Worm (Caenorhabditis elegans) whole organism, mixed stage, embryonic: ENCODE results near the gene mltn-13.

Experiments used
- M03D4.4 ChIP-seq: sonication (generic microtip); optimal IDR thresholded peaks from 2 replicates; lab custom pipeline; 2017; ENCODE audit warnings: mild to moderate bottlenecking, missing genetic modification characterization, missing compliant biosample characterization
- bed-3 ChIP-seq: fragments of 200-800 bp; sonication (Bioruptor generic); optimal IDR thresholded peaks from 3 replicates; lab custom pipeline; 2018; ENCODE audit warnings: mild to moderate bottlenecking, missing genetic modification characterization, moderate library complexity, missing compliant biosample characterization
- blmp-1 ChIP-seq: fragments of 150-350 bp; optimal IDR thresholded peaks from 2 replicates; lab custom pipeline; 2014; ENCODE audit warnings: missing biosample characterization, missing genetic modification characterization
- ceh-39 ChIP-seq: fragments of 150-350 bp; optimal IDR thresholded peaks from 2 replicates; lab custom pipeline; 2014; ENCODE audit warnings: missing biosample characterization, missing genetic modification characterization
- ceh-43 ChIP-seq: fragments of 200-800 bp; sonication (Bioruptor generic); optimal IDR thresholded peaks from 2 replicates; lab custom pipeline; 2018; ENCODE audit warnings: mild to moderate bottlenecking, missing genetic modification characterization, moderate library complexity, missing compliant biosample characterization
- ceh-83 ChIP-seq: fragments of 200-800 bp; sonication (Bioruptor generic); optimal IDR thresholded peaks from 2 replicates; lab custom pipeline; 2018; ENCODE audit warnings: mild to moderate bottlenecking, missing genetic modification characterization, missing compliant biosample characterization
- ces-1 ChIP-seq: fragments of 150-350 bp; optimal IDR thresholded peaks from 2 replicates; lab custom pipeline; 2014; ENCODE audit warnings: missing biosample characterization, missing genetic modification reagents, missing genetic modification characterization
- cnd-1 ChIP-seq: fragments of 200-800 bp; sonication (Bioruptor generic); optimal IDR thresholded peaks from 2 replicates; lab custom pipeline; 2018; ENCODE audit warnings: mild to moderate bottlenecking, missing genetic modification characterization, missing compliant biosample characterization
- drap-1 ChIP-seq: fragments of 200-800 bp; sonication (Bioruptor generic); optimal IDR thresholded peaks from 3 replicates; lab custom pipeline; 2018; ENCODE audit warnings: mild to moderate bottlenecking, missing genetic modification characterization, missing compliant biosample characterization
- elt-1 ChIP-seq: sonication (generic microtip); optimal IDR thresholded peaks from 2 replicates; lab custom pipeline; 2017; ENCODE audit warnings: missing genetic modification characterization, mild to moderate bottlenecking, missing compliant biosample characterization, antibody characterized with exemption, moderate library complexity, borderline replicate concordance; ENCODE audit not compliant: insufficient read depth
- elt-3 ChIP-seq: fragments of 150-350 bp; optimal IDR thresholded peaks from 2 replicates; lab custom pipeline; 2014; ENCODE audit warnings: missing biosample characterization, missing genetic modification characterization
- flh-1 ChIP-seq: fragments of 200-800 bp; sonication (Bioruptor generic); optimal IDR thresholded peaks from 2 replicates; lab custom pipeline; 2018; ENCODE audit warnings: mild to moderate bottlenecking, missing genetic modification characterization, moderate library complexity, missing compliant biosample characterization
- ham-2 ChIP-seq: fragments of 200-800 bp; sonication (Bioruptor generic); optimal IDR thresholded peaks from 2 replicates; lab custom pipeline; 2018; ENCODE audit warnings: mild to moderate bottlenecking, missing genetic modification characterization, missing compliant biosample characterization
- hlh-1 ChIP-seq: fragments of 150-350 bp; optimal IDR thresholded peaks from 2 replicates; lab custom pipeline; 2014; ENCODE audit warnings: missing biosample characterization, missing genetic modification reagents, missing genetic modification characterization
- lin-13 ChIP-seq: fragments of 150-350 bp; optimal IDR thresholded peaks from 2 replicates; lab custom pipeline; 2014; ENCODE audit warnings: missing biosample characterization, missing genetic modification characterization
- lin-32 ChIP-seq: fragments of 200-800 bp; sonication (Bioruptor generic); optimal IDR thresholded peaks from 2 replicates; lab custom pipeline; 2018; ENCODE audit warnings: mild to moderate bottlenecking, missing genetic modification characterization, missing compliant biosample characterization
- lsy-2 ChIP-seq: fragments of 150-350 bp; optimal IDR thresholded peaks from 2 replicates; lab custom pipeline; 2014; ENCODE audit warnings: missing biosample characterization, missing genetic modification characterization
- mab-5 ChIP-seq: fragments of 150-350 bp; optimal IDR thresholded peaks from 2 replicates; lab custom pipeline; 2014; ENCODE audit warnings: missing biosample characterization, missing genetic modification characterization
- mep-1 ChIP-seq: fragments of 150-350 bp; optimal IDR thresholded peaks from 2 replicates; lab custom pipeline; 2017; ENCODE audit warnings: missing biosample characterization, missing genetic modification reagents, missing genetic modification characterization, inconsistent platforms
- mls-2 ChIP-seq: sonication (generic microtip); optimal IDR thresholded peaks from 2 replicates; lab custom pipeline; 2016; ENCODE audit warnings: mild to moderate bottlenecking, missing genetic modification characterization, moderate library complexity, missing compliant biosample characterization
- nhr-12 ChIP-seq: fragments of 150-350 bp; optimal IDR thresholded peaks from 2 replicates; lab custom pipeline; 2014; ENCODE audit warnings: missing biosample characterization, missing genetic modification characterization
- nhr-2 ChIP-seq: fragments of 150-350 bp; optimal IDR thresholded peaks from 2 replicates; lab custom pipeline; 2014; ENCODE audit warnings: missing biosample characterization, missing genetic modification characterization
- nhr-237 ChIP-seq: fragments of 150-350 bp; optimal IDR thresholded peaks from 2 replicates; lab custom pipeline; 2014; ENCODE audit warnings: missing biosample characterization, missing genetic modification characterization
- nhr-28 ChIP-seq: fragments of 150-350 bp; optimal IDR thresholded peaks from 2 replicates; lab custom pipeline; 2014; ENCODE audit warnings: missing biosample characterization, missing genetic modification characterization
- nhr-76 ChIP-seq: sonication (generic microtip); optimal IDR thresholded peaks from 2 replicates; lab custom pipeline; 2017; ENCODE audit warnings: missing biosample characterization, missing genetic modification characterization
- pha-4 ChIP-seq: fragments of 150-350 bp; optimal IDR thresholded peaks from 2 replicates; lab custom pipeline; 2018; ENCODE audit warnings: missing biosample characterization, missing genetic modification reagents, missing genetic modification characterization
- sem-2 ChIP-seq: fragments of 200-800 bp; sonication (Bioruptor generic); optimal IDR thresholded peaks from 2 replicates; lab custom pipeline; 2018; ENCODE audit warnings: mild to moderate bottlenecking, missing genetic modification characterization, missing compliant biosample characterization
- snpc-4 ChIP-seq: fragments of 150-350 bp; optimal IDR thresholded peaks from 2 replicates; lab custom pipeline; 2014; ENCODE audit warnings: missing biosample characterization, missing genetic modification characterization
- sptf-1 ChIP-seq: sonication (generic microtip); optimal IDR thresholded peaks from 2 replicates; lab custom pipeline; 2017; ENCODE audit warnings: mild to moderate bottlenecking, missing genetic modification characterization, moderate library complexity, missing compliant biosample characterization
- tbx-8 ChIP-seq: fragments of 200-800 bp; sonication (Bioruptor generic); optimal IDR thresholded peaks from 2 replicates; lab custom pipeline; 2018; ENCODE audit warnings: mild to moderate bottlenecking, missing genetic modification characterization, moderate library complexity, missing compliant biosample characterization
- unc-120 ChIP-seq: sonication (generic microtip); optimal IDR thresholded peaks from 2 replicates; lab custom pipeline; 2017; ENCODE audit warnings: missing genetic modification characterization, missing compliant biosample characterization; ENCODE audit not compliant: poor library complexity, severe bottlenecking
- unc-39 ChIP-seq: fragments of 150-350 bp; optimal IDR thresholded peaks from 2 replicates; lab custom pipeline; 2014; ENCODE audit warnings: missing biosample characterization, missing genetic modification characterization
- unc-62 ChIP-seq: fragments of 150-350 bp; optimal IDR thresholded peaks from 2 replicates; lab custom pipeline; 2014; ENCODE audit warnings: missing biosample characterization, missing genetic modification reagents, missing genetic modification characterization
- zip-8 ChIP-seq: fragments of 150-350 bp; optimal IDR thresholded peaks from 2 replicates; lab custom pipeline; 2014; ENCODE audit warnings: missing biosample characterization, missing genetic modification characterization
- ztf-11 ChIP-seq: fragments of 150-350 bp; optimal IDR thresholded peaks from 2 replicates; lab custom pipeline; 2014; ENCODE audit warnings: missing biosample characterization, missing genetic modification characterization

The mltn-13 gene

DNA sequence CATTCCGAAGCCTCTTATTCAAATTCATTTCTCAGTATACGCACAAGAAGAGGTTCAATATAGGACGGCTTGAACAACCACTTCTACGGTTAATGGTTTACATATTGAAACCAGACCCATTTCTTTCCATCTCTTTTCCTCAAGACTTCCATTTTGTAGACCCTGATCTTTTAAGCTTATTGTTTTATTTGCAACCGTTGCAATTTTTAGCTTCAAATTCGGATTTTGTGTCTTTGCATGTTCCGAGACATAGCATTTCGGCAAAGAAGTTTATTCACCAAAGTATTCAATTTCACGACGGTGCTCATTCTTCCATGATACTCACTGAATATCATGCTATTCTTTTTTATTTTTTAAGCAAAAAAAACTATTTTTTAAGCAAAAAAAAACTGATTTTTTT, 18.0 kb upstream of the mltn-13 start, which contains the start of gene nmur-3:
TSS of gene nmur-3 (plus strand) at position 301 of the 400 bp plus-strand sequence.
- TF ChIP-seq ces-1 (no peak), bed-3 (GFP tag; lab: Kevin White, UChicago) (no peak), pha-4 (tag; lab: Kevin White, UChicago) (no peak), unc-62 (GFP tag; lab: Kevin White, UChicago) (no peak), lsy-2 (tag; lab: Kevin White, UChicago) (no peak), mab-5 (tag; lab: Kevin White, UChicago) (no peak), nhr-76 (tag; lab: Kevin White, UChicago) (no peak), snpc-4 (no peak), hlh-1 (no peak), nhr-12 (tag; lab: Kevin White, UChicago) (no peak), tbx-8 (no peak), ceh-43 (GFP tag; lab: Kevin White, UChicago) (no peak), ceh-83 (GFP tag; lab: Kevin White, UChicago) (no peak)

- TF ChIP-seq ceh-39 (tag; lab: Kevin White, UChicago) (no peak), hlh-1 (no peak), unc-39 (tag; lab: Kevin White, UChicago) (no peak), mab-5 (tag; lab: Kevin White, UChicago) (no peak), ham-2 (GFP tag; lab: Kevin White, UChicago) (no peak), blmp-1 (tag; lab: Kevin White, UChicago) (no peak), cnd-1 (tag; lab: Kevin White, UChicago) (no peak), lin-13 (tag; lab: Kevin White, UChicago) (no peak), nhr-2 (tag; lab: Kevin White, UChicago) (no peak), tbx-8 (no peak), nhr-237 (tag; lab: Kevin White, UChicago) (no peak), nhr-12 (tag; lab: Kevin White, UChicago) (no peak), lin-32 (GFP tag; lab: Kevin White, UChicago) (no peak), ztf-11 (tag; lab: Kevin White, UChicago) (no peak), sem-2 (GFP tag; lab: Kevin White, UChicago) (no peak)
Observed at ce11 chrX:4464367-4464766, 16.2 kb upstream of the mltn-13 start.

DNA sequence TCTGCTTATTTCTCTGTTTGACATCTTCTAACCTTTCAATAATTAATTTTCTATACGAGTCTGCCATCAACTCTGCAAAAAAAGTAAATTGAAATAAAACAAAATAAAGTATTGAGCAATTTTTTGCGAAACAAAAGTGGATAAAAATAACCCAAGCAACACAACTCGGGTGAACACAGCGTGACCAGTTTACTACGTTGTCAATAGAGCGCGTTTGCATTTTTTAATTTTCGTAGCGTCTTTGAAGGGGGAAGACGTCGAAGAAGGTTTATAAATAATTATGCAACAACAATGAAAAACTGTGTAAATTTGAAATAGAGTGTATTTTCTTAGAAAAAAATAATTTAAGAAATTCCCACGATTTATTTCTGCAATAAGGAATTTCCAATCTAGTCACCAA, 14.2 kb upstream of the mltn-13 start, which contains the start of gene atg-16.1:
TSS of gene atg-16.1 (minus strand) at position 76 of the 400 bp plus-strand sequence.
- no peak for TF ChIP-seq cnd-1 (tag; lab: Kevin White, UChicago)
- TF ChIP-seq nhr-2 (tag; lab: Kevin White, UChicago): peak; percentile 3
- TF ChIP-seq ztf-11 (tag; lab: Kevin White, UChicago): no peak
- no peak for TF ChIP-seq unc-62 (GFP tag; lab: Kevin White, UChicago)
- TF ChIP-seq ces-1: peak; percentile 13
- no peak for TF ChIP-seq sptf-1
- peak; percentile 44 for TF ChIP-seq lsy-2 (tag; lab: Kevin White, UChicago)
- TF ChIP-seq nhr-12 (tag; lab: Kevin White, UChicago): no peak
- peak; percentile 59 for TF ChIP-seq mep-1 (tag; lab: Kevin White, UChicago)
- no peak for TF ChIP-seq nhr-76 (tag; lab: Kevin White, UChicago)

- TF ChIP-seq elt-1 (no peak), sem-2 (GFP tag; lab: Kevin White, UChicago) (no peak), elt-3 (tag; lab: Kevin White, UChicago) (no peak), nhr-12 (tag; lab: Kevin White, UChicago) (no peak), ztf-11 (tag; lab: Kevin White, UChicago) (no peak), cnd-1 (tag; lab: Kevin White, UChicago) (peak; percentile 34), ces-1 (peak; percentile 57), ceh-83 (GFP tag; lab: Kevin White, UChicago) (no peak), unc-39 (tag; lab: Kevin White, UChicago) (no peak), unc-120 (tag; lab: Kevin White, UChicago) (peak; percentile 53), lsy-2 (tag; lab: Kevin White, UChicago) (no peak), zip-8 (no peak), M03D4.4 (no peak), lin-32 (GFP tag; lab: Kevin White, UChicago) (no peak), tbx-8 (no peak), mep-1 (tag; lab: Kevin White, UChicago) (no peak), nhr-76 (tag; lab: Kevin White, UChicago) (no peak), nhr-28 (tag; lab: Kevin White, UChicago) (no peak), pha-4 (tag; lab: Kevin White, UChicago) (peak; percentile 19), lin-13 (tag; lab: Kevin White, UChicago) (no peak), unc-62 (GFP tag; lab: Kevin White, UChicago) (no peak), nhr-2 (tag; lab: Kevin White, UChicago) (no peak), ham-2 (GFP tag; lab: Kevin White, UChicago) (no peak), drap-1 (GFP tag; lab: Kevin White, UChicago) (no peak), ceh-43 (GFP tag; lab: Kevin White, UChicago) (no peak), ceh-39 (tag; lab: Kevin White, UChicago) (no peak), bed-3 (GFP tag; lab: Kevin White, UChicago) (no peak), nhr-237 (tag; lab: Kevin White, UChicago) (no peak), mab-5 (tag; lab: Kevin White, UChicago) (no peak), blmp-1 (tag; lab: Kevin White, UChicago) (no peak), snpc-4 (no peak), mls-2 (peak; percentile 33), hlh-1 (peak; percentile 50), sptf-1 (peak; percentile 37), flh-1 (GFP tag; lab: Kevin White, UChicago) (no peak)
- TF ChIP-seq, all 35 proteins: peak for 7
Observed at ce11 chrX:4457853-4458322, 9.7 kb upstream of the mltn-13 start, which contains the start of gene aps-2. TSS of gene aps-2 (plus strand) at chrX:4458272.
